Worm (Caenorhabditis elegans): ENCODE results near the gene hst-3.1.

DNA sequence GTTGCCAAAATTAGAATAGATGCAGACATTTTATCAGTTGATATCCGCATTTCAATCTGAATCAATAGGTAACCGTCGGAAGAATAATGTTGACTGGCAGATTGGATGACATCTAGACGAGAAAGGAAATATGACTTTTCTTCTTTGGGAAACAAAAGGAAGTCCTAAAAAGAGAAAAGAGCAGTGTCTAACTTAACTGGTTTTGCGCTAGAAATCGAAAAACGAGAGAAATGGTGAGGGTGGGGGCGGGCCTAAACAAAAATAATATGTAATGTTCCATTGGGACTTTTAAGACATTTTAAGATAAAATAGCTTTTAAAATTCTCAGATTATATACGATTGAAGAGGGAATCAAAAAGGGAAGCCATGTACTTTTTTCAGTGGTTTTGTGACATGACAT is 8.1 kb downstream of the hst-3.1 start, which contains the start of gene exp-1:
- TF ChIP-seq lin-39 (tag; optimal IDR thresholded peaks at IDR 0.05) (no peak), nhr-12 (tag; optimal IDR thresholded peaks at IDR 0.05) (no peak), blmp-1 (tag; optimal IDR thresholded peaks at IDR 0.05) (no peak), ceh-82 (tag; optimal IDR thresholded peaks at IDR 0.05) (no peak), snpc-4 (tag; optimal IDR thresholded peaks at IDR 0.05) (no peak), zag-1 (tag; optimal IDR thresholded peaks at IDR 0.05) (no peak), skn-1 (tag; optimal IDR thresholded peaks at IDR 0.05) (no peak), nhr-71 (tag; optimal IDR thresholded peaks at IDR 0.05) (no peak), unc-62 (GFP tag; optimal IDR thresholded peaks at IDR 0.05) (no peak), nhr-11 (tag; optimal IDR thresholded peaks at IDR 0.05) (no peak)

All from whole organism, L1 larva.